Fruit fly (Drosophila melanogaster): ENCODE measurements around the gene CG42847.

DNA sequence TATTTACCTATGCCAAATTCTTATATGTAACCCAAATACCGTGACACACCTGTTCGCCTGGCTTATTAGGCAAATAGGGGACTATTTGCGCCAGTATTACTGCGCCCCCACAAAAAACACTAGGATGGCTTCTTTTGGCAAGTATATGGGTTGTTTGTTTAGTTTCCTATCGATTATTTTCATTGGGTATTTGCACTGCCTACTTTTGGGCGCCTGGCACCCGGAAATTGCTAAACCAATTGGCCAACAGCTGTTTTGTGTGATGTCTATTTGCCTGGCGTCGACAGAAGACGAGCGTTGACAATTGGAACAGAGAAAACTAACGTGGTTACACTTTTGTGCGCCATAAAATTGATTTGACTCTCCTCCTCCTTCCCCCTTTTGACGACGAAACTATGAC is 25.3 kb downstream of the CG42847 start:
- TF ChIP-seq CG11617 (GFP tag; optimal IDR thresholded peaks at IDR 0.05) (no peak), CG7101 (tag; optimal IDR thresholded peaks at IDR 0.05) (no peak), bab1 (GFP tag; optimal IDR thresholded peaks at IDR 0.05) (no peak), Clk (GFP tag; optimal IDR thresholded peaks at IDR 0.05) (no peak), CG1620 (GFP tag; optimal IDR thresholded peaks at IDR 0.05) (no peak), CG33017 (tag; optimal IDR thresholded peaks at IDR 0.05) (no peak), Mnt (GFP tag; optimal IDR thresholded peaks at IDR 0.05) (no peak), Crg-1 (GFP tag; optimal IDR thresholded peaks at IDR 0.05) (no peak), CG5204 (GFP tag; optimal IDR thresholded peaks at IDR 0.05) (no peak), CG7045 (GFP tag; optimal IDR thresholded peaks at IDR 0.05) (no peak), kay (GFP tag; ENCODE audit: borderline replicate concordance) (no peak), pad (GFP tag; optimal IDR thresholded peaks at IDR 0.05) (no peak), tj (GFP tag; optimal IDR thresholded peaks at IDR 0.05) (no peak)

Measured in whole organism, adult.